Fruit fly (Drosophila melanogaster): ENCODE data around the gene CG45075.

The CG45075 gene

dm6 chr2L:6062382-6063082 lies 28.7 kb upstream of the CG45075 start, which contains the start of the genes ND-51 and CG13994 (continued):
- TF ChIP-seq sc (optimal IDR thresholded peaks at IDR 0.05) (no peak), sc (GFP tag; optimal IDR thresholded peaks at IDR 0.05) (peak; percentile 1), Poxn (GFP tag; IDR thresholded peaks at IDR 0.05) (0 out of 2 replicates have a peak, but pooled peaks have one; percentile 54), dimm (GFP tag; IDR thresholded peaks at IDR 0.05) (peak; percentile 55; the same call in 1 of the 2 replicates), CG11723 (GFP tag; optimal IDR thresholded peaks at IDR 0.05) (peak; percentile 75), Dref (GFP tag; IDR thresholded peaks at IDR 0.05) (peak; percentile 41), Hr39 (optimal IDR thresholded peaks at IDR 0.05) (no peak), nom (GFP tag; optimal IDR thresholded peaks at IDR 0.05) (peak; percentile 57), CG2120 (GFP tag; optimal IDR thresholded peaks at IDR 0.05) (peak; percentile 90), jumu (GFP tag; optimal IDR thresholded peaks at IDR 0.05) (peak; percentile 86), CG8944 (GFP tag; optimal IDR thresholded peaks at IDR 0.05) (peak; percentile 70), CkIIα-i1 (GFP tag; IDR thresholded peaks at IDR 0.05) (no peak), CG8281 (tag; optimal IDR thresholded peaks at IDR 0.05) (peak; percentile 34), H2.0 (GFP tag; IDR thresholded peaks at IDR 0.05) (peak; percentile 73), CG3407 (GFP tag; optimal IDR thresholded peaks at IDR 0.05) (peak; percentile 39), CG4360 (GFP tag; IDR thresholded peaks at IDR 0.05) (0 out of 2 replicates have a peak, but pooled peaks have one; percentile 45), zfh1 (GFP tag; IDR thresholded peaks at IDR 0.05) (peak; percentile 87), lmd (GFP tag; IDR thresholded peaks at IDR 0.05) (peak; percentile 80), h (optimal IDR thresholded peaks at IDR 0.05) (no peak), CG11085 (GFP tag; IDR thresholded peaks at IDR 0.05) (peak; percentile 82), ftz-f1 (GFP tag; optimal IDR thresholded peaks at IDR 0.05) (peak; percentile 35), Bdp1 (GFP tag; optimal IDR thresholded peaks at IDR 0.05) (peak; percentile 69), CG2875 (GFP tag; optimal IDR thresholded peaks at IDR 0.05) (peak; percentile 69), CG14860 (GFP tag; IDR thresholded peaks at IDR 0.05; ENCODE audit: partially characterized antibody) (no peak), sug (tag; optimal IDR thresholded peaks at IDR 0.05) (peak; percentile 86), grn (GFP tag; optimal IDR thresholded peaks at IDR 0.05) (no peak), CG10979 (tag; optimal IDR thresholded peaks at IDR 0.05) (peak; percentile 76), CG7839 (tag; optimal IDR thresholded peaks at IDR 0.05) (peak; percentile 84), CG4820 (GFP tag; optimal IDR thresholded peaks at IDR 0.05) (peak; percentile 82), NC2β (GFP tag; optimal IDR thresholded peaks at IDR 0.05) (peak; percentile 65), CG11696 (GFP tag; IDR thresholded peaks at IDR 0.05) (0 out of 2 replicates have a peak, but pooled peaks have one; percentile 16), CG31388 (GFP tag; optimal IDR thresholded peaks at IDR 0.05) (peak; percentile 53), Fer3 (tag; optimal IDR thresholded peaks at IDR 0.05) (peak; percentile 83), D19B (GFP tag; optimal IDR thresholded peaks at IDR 0.05) (peak; percentile 63), CG17186 (GFP tag; optimal IDR thresholded peaks at IDR 0.05) (peak; percentile 76), pum (GFP tag; optimal IDR thresholded peaks at IDR 0.05) (peak; percentile 90), CG5245 (GFP tag; optimal IDR thresholded peaks at IDR 0.05) (peak; percentile 85), Hey (tag; optimal IDR thresholded peaks at IDR 0.05) (peak; percentile 49), CG15269 (tag; optimal IDR thresholded peaks at IDR 0.05) (peak; percentile 83), ab (GFP tag; optimal IDR thresholded peaks at IDR 0.05) (peak; percentile 1), MESR4 (GFP tag; optimal IDR thresholded peaks at IDR 0.05) (peak; percentile 48), eve (GFP tag; optimal IDR thresholded peaks at IDR 0.05) (no peak), nerfin-1 (tag; optimal IDR thresholded peaks at IDR 0.05) (peak; percentile 71), CG31365 (tag; optimal IDR thresholded peaks at IDR 0.05) (no peak), CG34422 (GFP tag; IDR thresholded peaks at IDR 0.05) (peak; percentile 86), tna (GFP tag; IDR thresholded peaks at IDR 0.05; ENCODE audit: partially characterized antibody) (no peak), CG3726 (GFP tag; IDR thresholded peaks at IDR 0.05) (no peak), Drgx (GFP tag; IDR thresholded peaks at IDR 0.05) (peak; percentile 77), CG7271 (tag; optimal IDR thresholded peaks at IDR 0.05) (peak; percentile 40), Fer2 (tag; optimal IDR thresholded peaks at IDR 0.05) (peak; percentile 82), CG15514 (GFP tag; optimal IDR thresholded peaks at IDR 0.05) (peak; percentile 84)

All from whole organism, embryonic.